Worm (Caenorhabditis elegans) whole organism, L4 larva: ENCODE results near the gene srab-25.
A peak's percentile ranks its signal among the peaks of the same experiment; 100 is the strongest.

Experiments
- Y5F2A.4 ChIP-seq: fragments of 200-800 bp; sonication (Bioruptor generic); optimal IDR thresholded peaks from 2 replicates; lab custom pipeline; 2018; ENCODE audit warnings: mild to moderate bottlenecking, missing genetic modification characterization, missing compliant biosample characterization
- aly-2 ChIP-seq: sonication (generic microtip); optimal IDR thresholded peaks from 2 replicates; lab custom pipeline; 2018; ENCODE audit warnings: missing biosample characterization, missing genetic modification characterization
- ceh-20 ChIP-seq: fragments of 200-800 bp; sonication (Bioruptor generic); IDR thresholded peaks from 2 replicates; pipeline ENCODE4 v1.3.6; 2022; ENCODE audit warnings: missing genetic modification reagents, missing genetic modification characterization, missing compliant biosample characterization
- ceh-28 ChIP-seq: fragments of 150-350 bp; optimal IDR thresholded peaks from 2 replicates; lab custom pipeline; 2014; ENCODE audit warnings: missing biosample characterization, missing genetic modification reagents, missing genetic modification characterization
- ceh-62 ChIP-seq: sonication (generic microtip); optimal IDR thresholded peaks from 2 replicates; lab custom pipeline; 2017; ENCODE audit warnings: missing biosample characterization, missing genetic modification characterization
- daf-12 ChIP-seq: fragments of 150-350 bp; optimal IDR thresholded peaks from 2 replicates; lab custom pipeline; 2014; ENCODE audit warnings: missing biosample characterization, missing genetic modification reagents, missing genetic modification characterization
- daf-16 ChIP-seq, 3 experiments: sonication (generic microtip); optimal IDR thresholded peaks; 2 replicates each; lab custom pipeline; 2016 to 2017; ENCODE audit warnings: missing genetic modification characterization in 3 of 3, missing genetic modification reagents in 3 of 3, mild to moderate bottlenecking in 2 of 3, missing compliant biosample characterization in 2 of 3, missing biosample characterization in 1 of 3, moderate library complexity in 1 of 3
- daf-19 ChIP-seq: fragments of 200-800 bp; sonication (Bioruptor generic); conservative IDR thresholded peaks from 2 replicates; pipeline ENCODE4 v1.3.6; 2022; ENCODE audit warnings: missing genetic modification characterization, missing compliant biosample characterization
- daf-8 ChIP-seq: fragments of 200-800 bp; sonication (Bioruptor generic); IDR thresholded peaks from 2 replicates; pipeline ENCODE4 v1.3.6; 2022; ENCODE audit warnings: missing genetic modification characterization, missing compliant biosample characterization
- dmd-6 ChIP-seq: fragments of 200-800 bp; sonication (Bioruptor generic); IDR thresholded peaks from 2 replicates; pipeline ENCODE4 v1.3.6; 2022; ENCODE audit warnings: missing genetic modification reagents, missing genetic modification characterization, missing compliant biosample characterization
- dpl-1 ChIP-seq: fragments of 150-350 bp; optimal IDR thresholded peaks from 2 replicates; lab custom pipeline; 2014; ENCODE audit warnings: missing biosample characterization, missing genetic modification reagents, missing genetic modification characterization
- dve-1 ChIP-seq: sonication (generic microtip); optimal IDR thresholded peaks from 2 replicates; lab custom pipeline; 2017; ENCODE audit warnings: antibody characterized with exemption, mild to moderate bottlenecking, missing genetic modification characterization, missing compliant biosample characterization; ENCODE audit not compliant: insufficient read depth
- fkh-10 ChIP-seq: fragments of 150-350 bp; optimal IDR thresholded peaks from 2 replicates; lab custom pipeline; 2014; ENCODE audit warnings: missing biosample characterization, missing genetic modification reagents, missing genetic modification characterization
- fos-1 ChIP-seq: fragments of 150-350 bp; optimal IDR thresholded peaks from 2 replicates; lab custom pipeline; 2014; ENCODE audit warnings: missing biosample characterization, missing genetic modification characterization
- hlh-30 ChIP-seq: sonication (generic microtip); optimal IDR thresholded peaks from 2 replicates; lab custom pipeline; 2017; ENCODE audit warnings: antibody characterized with exemption, mild to moderate bottlenecking, missing genetic modification characterization, missing compliant biosample characterization; ENCODE audit not compliant: insufficient read depth
- lim-7 ChIP-seq: fragments of 200-800 bp; sonication (Bioruptor generic); IDR thresholded peaks from 2 replicates; pipeline ENCODE4 v1.3.6; 2022; ENCODE audit warnings: missing genetic modification characterization, missing compliant biosample characterization
- lin-1 ChIP-seq: fragments of 200-800 bp; sonication (Bioruptor generic); IDR thresholded peaks from 2 replicates; pipeline ENCODE4 v1.3.6; 2022; ENCODE audit warnings: missing genetic modification reagents, missing genetic modification characterization, missing compliant biosample characterization
- lin-15B ChIP-seq: fragments of 150-350 bp; sonication (generic microtip); optimal IDR thresholded peaks from 3 replicates; lab custom pipeline; 2014; ENCODE audit warnings: missing biosample characterization, missing genetic modification characterization
- lin-29 ChIP-seq: fragments of 200-800 bp; sonication (Bioruptor generic); IDR thresholded peaks from 2 replicates; pipeline ENCODE4 v1.3.6; 2022; ENCODE audit warnings: missing genetic modification reagents, missing genetic modification characterization, missing compliant biosample characterization
- lsy-2 ChIP-seq, 2 experiments: fragments of 150-350 bp in 1 of 2; sonication (generic microtip) in 1 of 2; optimal IDR thresholded peaks; 2 replicates each; lab custom pipeline; 2014 to 2017; ENCODE audit warnings: missing biosample characterization in 2 of 2, missing genetic modification characterization in 2 of 2
- mdl-1 ChIP-seq, 2 experiments: fragments of 150-350 bp in 1 of 2; sonication (generic microtip) in 1 of 2; optimal IDR thresholded peaks; 2 replicates each; lab custom pipeline; 2014 to 2017; ENCODE audit warnings: missing biosample characterization in 2 of 2, missing genetic modification characterization in 2 of 2
- mdt-29 ChIP-seq: fragments of 200-800 bp; sonication (Bioruptor generic); IDR thresholded peaks from 2 replicates; pipeline ENCODE4 v1.3.6; 2022; ENCODE audit warnings: missing genetic modification reagents, missing genetic modification characterization, missing compliant biosample characterization
- mep-1 ChIP-seq: fragments of 150-350 bp; sonication (generic microtip); optimal IDR thresholded peaks from 3 replicates; lab custom pipeline; 2014; ENCODE audit warnings: missing biosample characterization, missing genetic modification characterization
- mxl-3 ChIP-seq: fragments of 200-800 bp; sonication (Bioruptor generic); optimal IDR thresholded peaks from 2 replicates; lab custom pipeline; 2018; ENCODE audit warnings: mild to moderate bottlenecking, missing genetic modification characterization, missing compliant biosample characterization
- nhr-25 ChIP-seq: sonication (generic microtip); optimal IDR thresholded peaks from 2 replicates; lab custom pipeline; 2017; ENCODE audit warnings: missing genetic modification characterization, mild to moderate bottlenecking, missing compliant biosample characterization, antibody characterized with exemption, moderate library complexity, borderline replicate concordance; ENCODE audit not compliant: insufficient read depth
- nhr-28 ChIP-seq: fragments of 150-350 bp; optimal IDR thresholded peaks from 2 replicates; lab custom pipeline; 2014; ENCODE audit warnings: missing biosample characterization, missing genetic modification characterization
- nhr-41 ChIP-seq: fragments of 200-800 bp; sonication (Bioruptor generic); IDR thresholded peaks from 2 replicates; pipeline ENCODE4 v1.3.6; 2022; ENCODE audit warnings: missing genetic modification reagents, missing genetic modification characterization, missing compliant biosample characterization
- nhr-77 ChIP-seq: fragments of 150-350 bp; optimal IDR thresholded peaks from 2 replicates; lab custom pipeline; 2014; ENCODE audit warnings: missing biosample characterization, missing genetic modification characterization
- pha-4 ChIP-seq, 2 experiments: fragments of 150-350 bp in 1 of 2; fragments of 200-800 bp in 1 of 2; sonication (Bioruptor generic) in 1 of 2; IDR thresholded peaks in 1 of 2; optimal IDR thresholded peaks in 1 of 2; 2 replicates each; pipeline versions ENCODE4 v1.3.6 to Lab custom; 2014 to 2022; ENCODE audit warnings: missing genetic modification characterization in 2 of 2, missing genetic modification reagents in 2 of 2, missing biosample characterization in 1 of 2, missing compliant biosample characterization in 1 of 2
- pqm-1 ChIP-seq: sonication (generic microtip); optimal IDR thresholded peaks from 2 replicates; lab custom pipeline; 2017; ENCODE audit warnings: missing biosample characterization, missing genetic modification characterization
- rbr-2 ChIP-seq: sonication (generic microtip); optimal IDR thresholded peaks from 2 replicates; lab custom pipeline; 2016; ENCODE audit warnings: missing genotype, missing genetic modification characterization, missing compliant biosample characterization
- snpc-1.2 ChIP-seq: fragments of 200-800 bp; sonication (Bioruptor generic); IDR thresholded peaks from 2 replicates; pipeline ENCODE4 v1.3.6; 2022; ENCODE audit warnings: missing genetic modification reagents, missing genetic modification characterization, missing compliant biosample characterization
- unc-62 ChIP-seq, 3 experiments: fragments of 150-350 bp in 1 of 3; sonication (generic microtip); optimal IDR thresholded peaks in 2 of 3; peaks in 1 of 3; 1 replicate in 1 of 3; 2 replicates in 2 of 3; lab custom pipeline; 2014 to 2017; ENCODE audit warnings: missing biosample characterization in 3 of 3, missing genetic modification characterization in 3 of 3, missing genetic modification reagents in 3 of 3, missing genotype in 1 of 3
- zag-1 ChIP-seq: fragments of 150-350 bp; optimal IDR thresholded peaks from 2 replicates; lab custom pipeline; 2014; ENCODE audit warnings: missing biosample characterization, missing genetic modification characterization
- ztf-7 ChIP-seq: fragments of 150-350 bp; optimal IDR thresholded peaks from 2 replicates; lab custom pipeline; 2014; ENCODE audit warnings: missing biosample characterization, missing genetic modification characterization

srab-25 gene

DNA sequence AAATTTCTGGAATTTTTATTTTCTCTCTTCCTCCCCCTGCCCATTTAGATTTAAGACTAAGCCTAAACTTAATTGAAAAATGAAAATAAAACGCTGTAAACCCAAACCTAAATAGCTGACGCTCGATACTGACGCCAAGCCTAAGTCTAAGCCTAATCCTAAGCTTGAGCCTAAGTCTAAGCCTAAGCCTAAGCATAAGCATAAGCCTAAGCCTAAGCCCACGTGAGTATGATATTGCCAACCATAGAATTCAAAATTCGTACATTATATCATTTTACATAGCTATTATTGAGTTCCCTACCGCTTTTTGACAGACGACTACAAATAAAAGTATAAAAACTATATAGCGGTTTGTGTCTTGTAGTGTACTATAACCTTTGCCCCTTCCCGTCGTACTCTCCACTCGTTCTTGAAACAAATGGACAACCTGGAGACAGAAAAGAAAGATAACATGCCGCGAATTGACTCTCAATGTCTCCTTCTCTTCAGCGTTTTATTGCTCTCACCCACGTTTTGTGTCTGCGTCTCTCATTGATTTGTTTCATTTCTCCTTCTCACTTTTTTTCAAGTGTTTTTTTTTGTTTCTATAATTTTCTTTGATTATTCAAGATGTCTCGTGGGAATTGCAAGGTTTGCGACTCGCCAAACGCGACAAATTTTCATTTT is 2.4 kb upstream of the srab-25 start, which contains the start of gene nhr-256 (continued):
- TF ChIP-seq Y5F2A.4 (GFP tag; lab: Kevin White, UChicago) (no peak), unc-62 (GFP tag; optimal IDR thresholded peaks at IDR 0.05 in 1 of 2; lab: Kevin White, UChicago) (peak in 1 of 2 experiments; percentile 67), unc-62 (tag; optimal IDR thresholded peaks at IDR 0.05; lab: Kevin White, UChicago) (no peak), hlh-30 (tag; lab: Kevin White, UChicago) (peak; percentile 74), ceh-20 (0 out of 2 replicates have a peak, but pooled peaks have one; percentile 49), fos-1 (tag; lab: Kevin White, UChicago) (no peak), lin-1 (GFP tag; lab: Robert Waterston, UW) (peak; percentile 81), fkh-10 (GFP tag; lab: Kevin White, UChicago) (no peak), ceh-28 (tag; lab: Kevin White, UChicago) (no peak), nhr-77 (tag; lab: Kevin White, UChicago) (peak; percentile 87), mdl-1 (tag; optimal IDR thresholded peaks at IDR 0.05; lab: Kevin White, UChicago) (peak in 1 of 2 experiments; percentile 81), nhr-25 (tag; lab: Kevin White, UChicago) (peak; percentile 15), dpl-1 (GFP tag; lab: Kevin White, UChicago) (peak; percentile 44), pqm-1 (tag; lab: Kevin White, UChicago) (peak; percentile 72), nhr-28 (tag; lab: Kevin White, UChicago) (peak; percentile 100), lsy-2 (tag; optimal IDR thresholded peaks at IDR 0.05; lab: Kevin White, UChicago) (no peak), daf-16 (GFP tag; optimal IDR thresholded peaks at IDR 0.05; lab: Kevin White, UChicago) (peak in 1 of 2 experiments; percentile 27), daf-16 (tag; optimal IDR thresholded peaks at IDR 0.05; lab: Kevin White, UChicago) (peak; percentile 85), mep-1 (no peak), nhr-41 (GFP tag; lab: Robert Waterston, UW) (0 out of 2 replicates have a peak, but pooled peaks have one; percentile 47), mxl-3 (GFP tag; lab: Kevin White, UChicago) (peak; percentile 67), rbr-2 (no peak), pha-4 (GFP tag; IDR thresholded peaks at IDR 0.05; lab: Robert Waterston, UW) (peak; percentile 61; the same call in 1 of the 2 replicates), pha-4 (tag; optimal IDR thresholded peaks at IDR 0.05; lab: Kevin White, UChicago) (peak; percentile 78), dmd-6 (GFP tag; lab: Robert Waterston, UW) (peak; percentile 90), dve-1 (tag; lab: Kevin White, UChicago) (peak; percentile 94), ceh-62 (tag; lab: Kevin White, UChicago) (no peak)
- TF ChIP-seq, all 104 proteins: peak for 28

DNA sequence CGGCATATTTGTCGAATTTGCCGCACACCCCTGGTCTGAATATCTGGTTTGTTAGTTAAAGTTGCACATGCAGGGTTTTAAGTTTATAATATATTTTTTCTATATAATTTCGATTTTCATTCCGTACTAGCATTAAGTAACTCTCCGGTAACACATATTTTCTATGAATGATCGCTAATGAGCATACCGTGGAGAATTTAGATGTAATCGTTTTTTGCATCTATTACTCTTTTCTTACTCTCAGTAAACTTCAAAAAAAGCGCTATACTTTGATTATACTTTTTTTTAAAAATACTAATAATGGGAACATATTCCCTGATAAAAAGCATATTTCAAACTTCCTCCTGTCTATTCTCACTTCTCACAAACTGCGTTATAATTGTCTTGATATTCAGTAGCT is 6.4 kb downstream of the srab-25 start, which contains the start of gene str-160:
TSS of gene str-160 (plus strand) at position 301 of the 400 bp plus-strand sequence.
- TF ChIP-seq lim-7 (GFP tag; lab: Robert Waterston, UW) (no peak), unc-62 (GFP tag; optimal IDR thresholded peaks at IDR 0.05 in 1 of 2; lab: Kevin White, UChicago) (no peak), unc-62 (tag; optimal IDR thresholded peaks at IDR 0.05; lab: Kevin White, UChicago) (no peak), pqm-1 (tag; lab: Kevin White, UChicago) (no peak), lin-15B (tag; lab: Kevin White, UChicago) (no peak), mdt-29 (GFP tag; lab: Robert Waterston, UW) (no peak), dpl-1 (GFP tag; lab: Kevin White, UChicago) (no peak), daf-16 (GFP tag; optimal IDR thresholded peaks at IDR 0.05; lab: Kevin White, UChicago) (no peak), daf-16 (tag; optimal IDR thresholded peaks at IDR 0.05; lab: Kevin White, UChicago) (no peak), daf-8 (no peak), daf-19 (GFP tag; lab: Robert Waterston, UW) (no peak), daf-12 (tag; lab: Kevin White, UChicago) (no peak), ztf-7 (no peak), aly-2 (tag; lab: Kevin White, UChicago) (no peak), lin-29 (GFP tag; lab: Robert Waterston, UW) (no peak), snpc-1.2 (GFP tag; lab: Robert Waterston, UW) (no peak), zag-1 (tag; lab: Kevin White, UChicago) (no peak)
